Fruit fly (Drosophila melanogaster): ENCODE results near the gene CG12672.

dm6 chrX:17967046-17967445 is 40.4 kb downstream of the CG12672 start:
- TF ChIP-seq pan (optimal IDR thresholded peaks at IDR 0.05), result no peak
- no peak for TF ChIP-seq psq (optimal IDR thresholded peaks at IDR 0.05)
- no peak for TF ChIP-seq EcR (GFP tag; optimal IDR thresholded peaks at IDR 0.05)

Measured in whole organism.